Fruit fly (Drosophila melanogaster): ENCODE results near the gene ome.
A peak's percentile ranks its signal among the peaks of the same experiment; 100 is the strongest.

Gene ome

DNA sequence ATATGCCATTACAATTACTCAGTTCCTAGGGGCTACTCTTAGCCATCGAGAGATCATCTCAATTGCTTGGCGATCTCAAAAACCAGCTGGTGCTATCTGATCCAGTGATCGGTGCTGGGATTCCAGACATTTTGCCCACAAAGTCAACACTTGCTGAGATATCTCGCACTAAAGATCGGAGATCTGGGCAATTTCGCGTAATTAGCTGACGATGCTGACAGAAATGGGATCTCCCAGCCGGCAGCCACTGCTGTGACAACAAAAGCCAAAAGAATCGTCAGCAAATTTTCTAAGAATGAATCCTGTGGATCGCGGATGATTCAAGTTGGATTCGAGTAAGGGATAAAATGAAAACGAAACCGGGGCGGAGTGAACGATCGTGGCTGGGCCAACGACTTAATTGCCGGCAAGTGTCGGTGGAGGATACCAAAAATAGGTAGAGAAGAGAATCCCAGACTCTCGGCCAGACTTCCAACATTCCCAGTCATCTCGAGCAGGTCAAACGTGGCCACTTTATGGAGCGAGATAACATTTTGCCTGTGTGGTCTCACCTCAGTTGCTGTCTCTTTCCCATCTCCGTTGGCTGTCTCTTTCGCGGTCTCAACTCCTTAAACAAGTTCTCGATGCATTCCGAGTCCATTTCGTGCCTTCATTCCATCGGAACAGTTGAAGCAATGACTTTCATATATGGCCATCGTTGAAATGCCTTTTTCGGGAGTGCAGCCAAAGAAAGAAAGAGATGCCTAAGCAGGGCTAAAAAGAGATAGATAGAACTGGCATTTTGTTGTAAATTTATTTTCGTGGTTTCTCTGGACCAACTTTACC lies 34.7 kb upstream of the ome start (continued):
- TF ChIP-seq insv (GFP tag; optimal IDR thresholded peaks at IDR 0.05) (peak in 1 of 2 experiments; percentile 22), CG8290 (GFP tag; optimal IDR thresholded peaks at IDR 0.05) (no peak), CG8290 (tag; optimal IDR thresholded peaks at IDR 0.05) (no peak), gce (GFP tag; IDR thresholded peaks at IDR 0.05) (0 out of 3 replicates have a peak, but pooled peaks have one; percentile 6), CG8944 (GFP tag; optimal IDR thresholded peaks at IDR 0.05) (no peak), tll (GFP tag; optimal IDR thresholded peaks at IDR 0.05) (peak in 1 of 2 experiments; percentile 88), NK7.1 (GFP tag; optimal IDR thresholded peaks at IDR 0.05) (no peak), Stat92E (GFP tag; optimal IDR thresholded peaks at IDR 0.05) (peak in 1 of 3 experiments; percentile 4), CG1832 (GFP tag; optimal IDR thresholded peaks at IDR 0.05) (peak; percentile 42), chinmo (GFP tag; IDR thresholded peaks at IDR 0.05; ENCODE audit: partially characterized antibody) (no peak)

DNA sequence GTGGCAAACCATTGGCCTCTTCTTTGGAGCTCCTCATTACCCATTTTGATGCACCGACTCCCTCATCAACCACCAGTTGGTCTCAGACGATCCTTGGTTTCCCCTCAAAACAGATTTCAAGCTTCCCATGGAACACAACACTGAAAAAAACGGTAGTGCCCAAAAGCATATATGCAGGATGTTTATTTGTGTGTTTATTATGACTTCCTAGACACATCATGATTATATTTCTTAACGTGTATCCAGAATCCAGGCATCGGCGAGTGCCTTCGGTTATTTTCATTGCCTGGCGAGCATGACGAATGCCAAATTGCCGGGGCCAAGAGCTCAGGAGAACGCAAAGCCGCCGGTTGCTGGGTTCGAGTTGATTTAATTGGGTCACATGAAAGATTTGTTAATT lies 32.9 kb upstream of the ome start:
- TF ChIP-seq lilli (GFP tag; optimal IDR thresholded peaks at IDR 0.05) (no peak), Rfx (GFP tag; IDR thresholded peaks at IDR 0.05) (no peak), tll (GFP tag; optimal IDR thresholded peaks at IDR 0.05) (no peak), tin (GFP tag; optimal IDR thresholded peaks at IDR 0.05) (no peak), tio (GFP tag; optimal IDR thresholded peaks at IDR 0.05) (no peak), zf30C (GFP tag; optimal IDR thresholded peaks at IDR 0.05) (peak; percentile 50), Oaz (GFP tag; IDR thresholded peaks at IDR 0.05) (0 out of 2 replicates have a peak, but pooled peaks have one; percentile 13), CG10462 (GFP tag; optimal IDR thresholded peaks at IDR 0.05) (no peak), gcm2 (GFP tag; optimal IDR thresholded peaks at IDR 0.05) (no peak), Ets65A (GFP tag) (peak; percentile 48), Myb (GFP tag; optimal IDR thresholded peaks at IDR 0.05) (no peak), Dbx (GFP tag; IDR thresholded peaks at IDR 0.05) (0 out of 3 replicates have a peak, but pooled peaks have one; percentile 8)

DNA sequence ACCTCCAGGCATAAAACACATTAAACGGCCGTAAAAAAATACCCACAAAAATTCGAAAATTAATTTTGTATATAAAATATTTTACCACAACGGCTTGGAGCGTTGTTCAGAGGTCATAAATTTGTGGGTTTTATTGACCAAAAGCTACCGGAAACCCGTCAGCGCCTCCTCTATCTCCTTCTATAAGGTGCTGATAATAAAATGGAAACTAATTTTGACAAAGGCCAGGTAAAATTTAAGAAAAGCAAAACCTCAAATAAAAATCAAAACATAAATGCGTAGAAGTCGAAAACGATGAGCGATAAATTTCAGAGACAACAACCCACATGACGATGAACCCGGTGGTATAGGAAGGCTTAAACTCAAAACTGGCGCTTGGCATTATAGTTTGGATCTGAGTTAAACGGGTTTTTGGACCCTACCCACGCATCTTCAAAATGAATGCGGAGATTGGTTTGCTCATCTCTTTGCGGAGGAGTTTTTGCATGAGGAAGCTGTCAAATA lies 31.8 kb upstream of the ome start:
- TF ChIP-seq NfI (GFP tag; optimal IDR thresholded peaks at IDR 0.05): no peak
- no peak for TF ChIP-seq CG5180 (GFP tag; optimal IDR thresholded peaks at IDR 0.05)
- TF ChIP-seq crp (GFP tag; optimal IDR thresholded peaks at IDR 0.05): no peak
- TF ChIP-seq ac (GFP tag; optimal IDR thresholded peaks at IDR 0.05): no peak
- no peak for TF ChIP-seq CG1024 (GFP tag; IDR thresholded peaks at IDR 0.05)
- TF ChIP-seq da (GFP tag; optimal IDR thresholded peaks at IDR 0.05): no peak
- no peak for TF ChIP-seq CHES-1-like (GFP tag; optimal IDR thresholded peaks at IDR 0.05)
- no peak for TF ChIP-seq h (optimal IDR thresholded peaks at IDR 0.05)
- TF ChIP-seq CG12769 (tag; optimal IDR thresholded peaks at IDR 0.05): no peak
- no peak for TF ChIP-seq CG12236 (GFP tag; optimal IDR thresholded peaks at IDR 0.05)
- no peak for TF ChIP-seq D19A (tag; optimal IDR thresholded peaks at IDR 0.05)
- TF ChIP-seq CG11723 (GFP tag; optimal IDR thresholded peaks at IDR 0.05): no peak
- peak; percentile 1 for TF ChIP-seq Abd-B (GFP tag; optimal IDR thresholded peaks at IDR 0.05)
- TF ChIP-seq E2f1 (GFP tag; IDR thresholded peaks at IDR 0.05): no peak
- no peak for TF ChIP-seq CG15011 (GFP tag; optimal IDR thresholded peaks at IDR 0.05)
- TF ChIP-seq Awh (GFP tag; IDR thresholded peaks at IDR 0.05): 0 out of 2 replicates have a peak, but pooled peaks have one; percentile 14
- no peak for TF ChIP-seq CG9876 (GFP tag; optimal IDR thresholded peaks at IDR 0.05)
- TF ChIP-seq CG2202 (tag; optimal IDR thresholded peaks at IDR 0.05): no peak
- TF ChIP-seq CG13624 (GFP tag; optimal IDR thresholded peaks at IDR 0.05): peak; percentile 2
- no peak for TF ChIP-seq ara (GFP tag; IDR thresholded peaks at IDR 0.05)
- TF ChIP-seq Camta (GFP tag; optimal IDR thresholded peaks at IDR 0.05): no peak
- TF ChIP-seq CG18011 (GFP tag; optimal IDR thresholded peaks at IDR 0.05): no peak
- TF ChIP-seq kah (GFP tag; optimal IDR thresholded peaks at IDR 0.05): no peak
- no peak for TF ChIP-seq exex (tag; optimal IDR thresholded peaks at IDR 0.05)
- TF ChIP-seq salm (tag; optimal IDR thresholded peaks at IDR 0.05): no peak
- no peak for TF ChIP-seq CG9437 (GFP tag; optimal IDR thresholded peaks at IDR 0.05)
- no peak for TF ChIP-seq ab (GFP tag; optimal IDR thresholded peaks at IDR 0.05)

Measured in whole organism, embryonic.